Worm (Caenorhabditis elegans): ENCODE results near the gene K01D12.15.

DNA sequence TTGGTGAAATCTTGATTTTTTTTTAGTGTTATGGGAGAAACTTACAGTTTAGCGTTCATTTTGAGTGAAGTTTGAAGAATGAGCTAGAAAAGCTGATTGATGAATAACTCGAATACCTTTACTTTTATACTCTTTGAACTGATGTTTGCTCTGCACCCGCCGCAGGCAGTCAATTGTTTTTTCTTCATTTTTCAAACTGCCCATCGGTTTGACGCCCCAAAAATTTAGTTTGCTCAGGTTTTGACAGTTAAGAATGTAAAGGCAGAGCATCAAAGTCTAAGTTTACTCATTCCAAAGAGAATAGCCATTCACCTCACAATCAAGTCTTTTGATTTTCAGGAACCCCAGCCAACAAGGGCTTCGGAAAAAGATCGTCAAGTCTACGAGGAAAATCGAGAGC is 24.6 kb upstream of the K01D12.15 start, which contains the start of gene fipr-1:
- no peak for TF ChIP-seq zag-1 (tag; optimal IDR thresholded peaks at IDR 0.05)
- no peak for TF ChIP-seq nhr-237 (tag; optimal IDR thresholded peaks at IDR 0.05)
- no peak for TF ChIP-seq nhr-12 (tag; optimal IDR thresholded peaks at IDR 0.05)
- no peak for TF ChIP-seq lin-15B (tag; optimal IDR thresholded peaks at IDR 0.05)
- no peak for TF ChIP-seq nfya-1 (tag; optimal IDR thresholded peaks at IDR 0.05; ENCODE audit: insufficient read depth)
- no peak for TF ChIP-seq unc-62 (GFP tag; optimal IDR thresholded peaks at IDR 0.05)
- TF ChIP-seq snpc-4 (tag; optimal IDR thresholded peaks at IDR 0.05): no peak
- TF ChIP-seq elt-2 (tag; optimal IDR thresholded peaks at IDR 0.05): no peak
- no peak for TF ChIP-seq elt-1 (tag; optimal IDR thresholded peaks at IDR 0.05)
- no peak for TF ChIP-seq skn-1 (tag; optimal IDR thresholded peaks at IDR 0.05)
- no peak for TF ChIP-seq nhr-76 (tag; optimal IDR thresholded peaks at IDR 0.05)
- TF ChIP-seq mdl-1 (tag; optimal IDR thresholded peaks at IDR 0.05): no peak
- TF ChIP-seq ceh-28 (tag; optimal IDR thresholded peaks at IDR 0.05): no peak
